Fruit fly (Drosophila melanogaster) whole organism: ENCODE data around the gene CG32024.

ENCODE experiments used
- CG8478 ChIP-seq: fragments of >200 bp; optimal IDR thresholded peaks from 2 replicates; lab custom pipeline; 2018; ENCODE audit warnings: inconsistent platforms
- Dll ChIP-seq: fragments of >200 bp; optimal IDR thresholded peaks from 2 replicates; lab custom pipeline; 2017
- EcR ChIP-seq, 2 experiments: fragments of >200 bp; optimal IDR thresholded peaks; 2 replicates each; lab custom pipeline; 2017; ENCODE audit warnings: missing biosample characterization in 2 of 2, missing genetic modification characterization in 2 of 2, missing genetic modification reagents in 2 of 2
- pan ChIP-seq: fragments of >200 bp; optimal IDR thresholded peaks from 2 replicates; lab custom pipeline; 2017

DNA sequence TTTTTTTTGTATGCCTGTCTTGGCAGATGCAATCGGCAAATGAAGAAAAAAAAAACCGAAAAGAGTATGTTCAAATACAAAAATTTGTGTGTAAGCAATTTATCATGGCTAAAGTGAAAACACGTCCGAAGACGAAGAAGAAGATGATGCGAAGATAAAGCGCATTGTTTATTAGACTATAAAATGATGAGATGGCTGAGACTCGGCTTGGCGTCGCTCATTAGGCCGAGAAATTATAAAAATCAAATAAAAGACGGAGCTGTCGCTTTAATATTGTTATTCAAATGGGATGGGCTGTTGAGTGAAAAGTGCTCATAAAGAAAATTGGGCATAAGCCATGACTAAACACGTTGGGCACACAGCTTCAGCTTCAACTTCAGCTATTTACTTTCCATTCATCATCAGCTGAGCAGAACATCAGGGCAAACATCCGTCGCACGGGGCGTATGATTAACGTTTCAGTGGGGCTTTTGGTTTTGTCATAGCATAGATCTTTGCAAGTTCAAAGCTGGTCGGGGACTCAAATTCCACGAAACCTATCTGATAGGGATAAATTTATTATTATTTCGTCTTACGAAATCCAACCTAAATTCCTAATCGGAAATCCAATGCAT, 36.7 kb upstream of the CG32024 start:
- no peak for TF ChIP-seq CG8478 (lab: Kevin White, UChicago)
- TF ChIP-seq EcR (GFP tag; optimal IDR thresholded peaks at IDR 0.05; lab: Kevin White, UChicago) = no peak
- TF ChIP-seq Dll (lab: Kevin White, UChicago) = no peak
- TF ChIP-seq pan (lab: Kevin White, UChicago) = no peak
